Worm (Caenorhabditis elegans) whole organism, L3 larva: ENCODE measurements around the gene pch-2.

ENCODE experiments used
- R02D3.7 ChIP-seq: fragments of 150-350 bp; optimal IDR thresholded peaks from 2 replicates; lab custom pipeline; 2014; ENCODE audit warnings: missing biosample characterization, missing genetic modification characterization
- ama-1 ChIP-seq: fragments of 150-350 bp; optimal IDR thresholded peaks from 2 replicates; lab custom pipeline; 2018
- ceh-82 ChIP-seq: fragments of 150-350 bp; optimal IDR thresholded peaks from 2 replicates; lab custom pipeline; 2014; ENCODE audit warnings: missing biosample characterization, missing genetic modification characterization
- elt-1 ChIP-seq: fragments of 150-350 bp; optimal IDR thresholded peaks from 2 replicates; lab custom pipeline; 2014; ENCODE audit warnings: missing biosample characterization, missing genetic modification characterization
- elt-3 ChIP-seq, 3 experiments: fragments of 150-350 bp in 1 of 3; sonication (generic microtip) in 2 of 3; optimal IDR thresholded peaks; 2 replicates in 2 of 3; 4 replicates in 1 of 3; lab custom pipeline; 2014 to 2017; ENCODE audit warnings: missing biosample characterization in 3 of 3, missing genetic modification characterization in 3 of 3
- lin-15B ChIP-seq: fragments of 150-350 bp; optimal IDR thresholded peaks from 2 replicates; lab custom pipeline; 2014; ENCODE audit warnings: missing biosample characterization, missing genetic modification characterization
- nhr-28 ChIP-seq: fragments of 150-350 bp; optimal IDR thresholded peaks from 2 replicates; lab custom pipeline; 2014; ENCODE audit warnings: missing biosample characterization, missing genetic modification characterization
- nhr-77 ChIP-seq: fragments of 150-350 bp; optimal IDR thresholded peaks from 2 replicates; lab custom pipeline; 2014; ENCODE audit warnings: missing biosample characterization, missing genetic modification characterization
- pqm-1 ChIP-seq: fragments of 150-350 bp; optimal IDR thresholded peaks from 2 replicates; lab custom pipeline; 2017; ENCODE audit warnings: missing biosample characterization, missing genetic modification characterization, inconsistent platforms
- skn-1 ChIP-seq: fragments of 150-350 bp; optimal IDR thresholded peaks from 2 replicates; lab custom pipeline; 2014; ENCODE audit warnings: missing biosample characterization, missing genetic modification characterization
- unc-62 ChIP-seq: fragments of 150-350 bp; sonication (generic microtip); optimal IDR thresholded peaks from 4 replicates; lab custom pipeline; 2014; ENCODE audit warnings: missing biosample characterization, missing genetic modification reagents, missing genetic modification characterization
- ztf-11 ChIP-seq: fragments of 150-350 bp; optimal IDR thresholded peaks from 2 replicates; lab custom pipeline; 2014; ENCODE audit warnings: missing biosample characterization, missing genetic modification characterization

DNA sequence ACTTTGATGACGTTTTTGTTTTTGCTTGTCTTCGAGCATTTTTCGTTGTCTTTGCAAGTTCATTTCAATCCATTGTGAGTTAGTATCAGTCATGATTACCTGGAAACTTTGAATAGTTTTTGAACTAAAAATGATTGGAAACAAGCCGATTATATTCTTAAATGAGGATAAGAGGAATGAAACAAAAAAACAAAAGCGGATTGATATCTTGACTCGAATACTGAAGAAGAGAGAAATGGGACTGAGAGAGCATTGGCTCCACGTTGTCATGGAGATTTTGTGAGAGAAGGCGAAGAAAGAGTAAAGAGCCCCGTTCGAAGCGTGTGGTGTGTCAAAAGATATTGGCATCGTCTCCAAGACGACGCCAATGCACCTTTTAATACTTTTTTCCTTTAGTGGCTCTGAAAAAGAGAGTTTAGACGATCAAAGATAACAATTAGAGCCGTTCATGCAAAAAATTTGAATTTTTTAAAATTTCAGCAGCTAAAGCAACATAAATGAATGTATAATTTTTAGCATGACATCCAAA, 1.2 kb upstream of the pch-2 start, which contains the start of the genes tub-1 and tmem-138:
- TF ChIP-seq R02D3.7 (tag; lab: Kevin White, UChicago) (no peak), unc-62 (GFP tag; lab: Kevin White, UChicago) (no peak), nhr-77 (tag; lab: Kevin White, UChicago) (no peak), pqm-1 (tag; lab: Kevin White, UChicago) (no peak), lin-15B (tag; lab: Kevin White, UChicago) (no peak), elt-3 (tag; optimal IDR thresholded peaks at IDR 0.05; lab: Kevin White, UChicago) (no peak), elt-1 (tag; lab: Kevin White, UChicago) (no peak), skn-1 (tag; lab: Kevin White, UChicago) (no peak), ztf-11 (tag; lab: Kevin White, UChicago) (no peak), ceh-82 (no peak), ama-1 (lab: Kevin White, UChicago) (no peak), nhr-28 (tag; lab: Kevin White, UChicago) (no peak)
